Worm (Caenorhabditis elegans) whole organism, L2 larva: ENCODE measurements around the gene F58G11.4.

Experiments
- ZK546.5 ChIP-seq: sonication (generic microtip); optimal IDR thresholded peaks from 2 replicates; lab custom pipeline; 2017; ENCODE audit warnings: missing biosample characterization, missing genetic modification characterization
- ceh-82 ChIP-seq: fragments of 150-350 bp; optimal IDR thresholded peaks from 2 replicates; lab custom pipeline; 2014; ENCODE audit warnings: missing biosample characterization, missing genetic modification characterization
- crh-2 ChIP-seq: sonication (generic microtip); optimal IDR thresholded peaks from 2 replicates; lab custom pipeline; 2017; ENCODE audit warnings: missing biosample characterization, missing genetic modification characterization
- lin-11 ChIP-seq: fragments of 150-350 bp; sonication (generic microtip); optimal IDR thresholded peaks from 2 replicates; lab custom pipeline; 2014; ENCODE audit warnings: missing biosample characterization, missing genetic modification characterization, inconsistent platforms, mixed read lengths
- nhr-12 ChIP-seq: fragments of 150-350 bp; optimal IDR thresholded peaks from 2 replicates; lab custom pipeline; 2014; ENCODE audit warnings: missing biosample characterization, missing genetic modification characterization
- nhr-77 ChIP-seq: fragments of 150-350 bp; optimal IDR thresholded peaks from 2 replicates; lab custom pipeline; 2014; ENCODE audit warnings: missing biosample characterization, missing genetic modification characterization
- ztf-4 ChIP-seq: fragments of 150-350 bp; optimal IDR thresholded peaks from 2 replicates; lab custom pipeline; 2014; ENCODE audit warnings: missing biosample characterization, missing genetic modification characterization

ce11 chrV:13624424-13624823 is 48.0 kb upstream of the F58G11.4 start, which contains the start of gene F53F4.11:
- TF ChIP-seq nhr-77 (tag; lab: Kevin White, UChicago) (no peak), lin-11 (tag; lab: Kevin White, UChicago) (no peak), ztf-4 (tag; lab: Kevin White, UChicago) (no peak), nhr-12 (tag; lab: Kevin White, UChicago) (no peak), ZK546.5 (tag; lab: Kevin White, UChicago) (no peak), ceh-82 (tag; lab: Kevin White, UChicago) (no peak), crh-2 (tag; lab: Kevin White, UChicago) (no peak)
